Fruit fly (Drosophila melanogaster): Measurements from ENCODE around the gene ey.
A peak's percentile ranks its signal among the peaks of the same experiment; 100 is the strongest.

ey gene

dm6 chr4:712897-713296, 15.4 kb downstream of the ey start (continued):
- peak; percentile 24 for TF ChIP-seq gsb-n (tag; optimal IDR thresholded peaks at IDR 0.05)
- TF ChIP-seq NFAT (GFP tag; IDR thresholded peaks at IDR 0.05), result no peak

dm6 chr4:718614-719013, 21.1 kb downstream of the ey start:
- TF ChIP-seq croc (GFP tag; conservative IDR thresholded peaks at IDR 0.05), result no peak
- TF ChIP-seq CTCF (GFP tag; optimal IDR thresholded peaks at IDR 0.05), result peak; percentile 81
- no peak for TF ChIP-seq Hr39 (optimal IDR thresholded peaks at IDR 0.05)
- peak; percentile 49; the same call in 1 of the 3 replicates for TF ChIP-seq CG6791 (GFP tag; IDR thresholded peaks at IDR 0.05; ENCODE audit: partially characterized antibody)
- peak; percentile 52 for TF ChIP-seq stwl (tag; optimal IDR thresholded peaks at IDR 0.05)
- TF ChIP-seq CG11560 (tag; IDR thresholded peaks at IDR 0.05), result no peak
- TF ChIP-seq trem (tag; optimal IDR thresholded peaks at IDR 0.05), result peak; percentile 9
- no peak for TF ChIP-seq CG8944 (GFP tag; optimal IDR thresholded peaks at IDR 0.05)
- no peak for TF ChIP-seq Elba2 (GFP tag; optimal IDR thresholded peaks at IDR 0.05)
- peak; percentile 1 for TF ChIP-seq sens (GFP tag)
- TF ChIP-seq CG12104 (GFP tag; optimal IDR thresholded peaks at IDR 0.05), result no peak
- peak; percentile 3 for TF ChIP-seq Med (GFP tag)
- TF ChIP-seq grn (GFP tag; optimal IDR thresholded peaks at IDR 0.05), result peak; percentile 49

DNA sequence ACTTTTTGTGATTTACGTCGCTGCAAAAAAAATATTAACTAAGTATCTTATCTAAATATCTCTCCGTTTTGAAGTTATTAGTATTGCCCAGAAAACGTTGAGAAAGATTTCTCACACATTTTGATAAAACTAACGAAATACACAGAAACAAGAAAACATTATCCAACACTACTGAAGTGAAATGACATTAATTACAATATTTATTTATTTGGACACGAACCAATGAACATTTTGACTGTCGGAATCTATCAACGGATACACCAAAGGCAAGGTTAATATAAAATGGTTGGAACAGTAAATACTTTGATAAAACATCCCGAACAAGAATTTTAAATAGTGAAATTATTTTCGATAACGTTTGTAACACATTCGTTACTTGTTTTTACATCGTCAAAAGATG, 24.3 kb downstream of the ey start:
- TF ChIP-seq CG10267 (tag; optimal IDR thresholded peaks at IDR 0.05) (peak; percentile 87), stwl (tag; optimal IDR thresholded peaks at IDR 0.05) (peak; percentile 98), Myb (GFP tag; optimal IDR thresholded peaks at IDR 0.05) (peak; percentile 16), BEAF-32 (GFP tag; optimal IDR thresholded peaks at IDR 0.05) (peak; percentile 6), lbe (GFP tag; optimal IDR thresholded peaks at IDR 0.05) (no peak), ftz-f1 (GFP tag; optimal IDR thresholded peaks at IDR 0.05) (peak; percentile 11), CG8290 (GFP tag; optimal IDR thresholded peaks at IDR 0.05) (peak; percentile 45), CG8290 (tag; optimal IDR thresholded peaks at IDR 0.05) (peak; percentile 10 to 16), crol (GFP tag; IDR thresholded peaks at IDR 0.05) (no peak), CG10274 (GFP tag; optimal IDR thresholded peaks at IDR 0.05) (no peak), CG16813 (GFP tag; IDR thresholded peaks at IDR 0.05; ENCODE audit: partially characterized antibody) (peak; percentile 34; the same call in 2 of the 3 replicates), gfzf (GFP tag; optimal IDR thresholded peaks at IDR 0.05) (peak; percentile 26), CG2199 (GFP tag; IDR thresholded peaks at IDR 0.05) (peak; percentile 98), CG33213 (GFP tag; optimal IDR thresholded peaks at IDR 0.05) (peak; percentile 63), amos (GFP tag; IDR thresholded peaks at IDR 0.05; ENCODE audit: partially characterized antibody) (peak; percentile 26; the same call in 1 of the 2 replicates), ara (GFP tag; IDR thresholded peaks at IDR 0.05) (no peak), Sox100B (GFP tag; optimal IDR thresholded peaks at IDR 0.05) (no peak), CG6791 (GFP tag; IDR thresholded peaks at IDR 0.05; ENCODE audit: partially characterized antibody) (peak; percentile 42; the same call in 2 of the 3 replicates), hth (optimal IDR thresholded peaks at IDR 0.05) (no peak), Dip3 (GFP tag; optimal IDR thresholded peaks at IDR 0.05) (no peak), tx (GFP tag; optimal IDR thresholded peaks at IDR 0.05) (no peak), pita (GFP tag; optimal IDR thresholded peaks at IDR 0.05) (peak; percentile 53), rib (GFP tag; IDR thresholded peaks at IDR 0.05) (no peak), CG14710 (tag; optimal IDR thresholded peaks at IDR 0.05) (peak; percentile 27), Bgb (GFP tag; IDR thresholded peaks at IDR 0.05; ENCODE audit: partially characterized antibody) (peak; percentile 34; the same call in 1 of the 2 replicates), trem (tag; optimal IDR thresholded peaks at IDR 0.05) (peak; percentile 13), nerfin-1 (tag; optimal IDR thresholded peaks at IDR 0.05) (peak; percentile 66), Side (GFP tag; optimal IDR thresholded peaks at IDR 0.05) (no peak), Lhr (GFP tag; optimal IDR thresholded peaks at IDR 0.05) (peak; percentile 80), lab (GFP tag; optimal IDR thresholded peaks at IDR 0.05) (no peak), Hmr (GFP tag; optimal IDR thresholded peaks at IDR 0.05) (peak; percentile 36), phol (tag; optimal IDR thresholded peaks at IDR 0.05) (peak; percentile 58), CG2120 (GFP tag; optimal IDR thresholded peaks at IDR 0.05) (no peak), CG30020 (tag; optimal IDR thresholded peaks at IDR 0.05) (peak; percentile 16), Neu2 (GFP tag; optimal IDR thresholded peaks at IDR 0.05; ENCODE audit: borderline replicate concordance) (no peak), sug (tag; optimal IDR thresholded peaks at IDR 0.05) (no peak), CG13287 (GFP tag; IDR thresholded peaks at IDR 0.05; ENCODE audit: partially characterized antibody) (peak; percentile 32; the same call in 1 of the 2 replicates)
